Fruit fly (Drosophila melanogaster) whole organism: Measurements from ENCODE around the gene CG4970.

Experiments used
- CG8478 ChIP-seq: fragments of >200 bp; optimal IDR thresholded peaks from 2 replicates; lab custom pipeline; 2018; ENCODE audit warnings: inconsistent platforms
- Dll ChIP-seq: fragments of >200 bp; optimal IDR thresholded peaks from 2 replicates; lab custom pipeline; 2017
- EcR ChIP-seq, 2 experiments: fragments of >200 bp; optimal IDR thresholded peaks; 2 replicates each; lab custom pipeline; 2017; ENCODE audit warnings: missing biosample characterization in 2 of 2, missing genetic modification characterization in 2 of 2, missing genetic modification reagents in 2 of 2
- pan ChIP-seq: fragments of >200 bp; optimal IDR thresholded peaks from 2 replicates; lab custom pipeline; 2017
- psq ChIP-seq: fragments of >200 bp; optimal IDR thresholded peaks from 2 replicates; lab custom pipeline; 2017
- usp ChIP-seq: fragments of >200 bp; optimal IDR thresholded peaks from 2 replicates; lab custom pipeline; 2017; ENCODE audit warnings: missing biosample characterization, missing genetic modification characterization, mixed read lengths

dm6 chr2L:11474960-11475359, 42.2 kb upstream of the CG4970 start:
- TF ChIP-seq psq (lab: Kevin White, UChicago): no peak
- no peak for TF ChIP-seq CG8478
- no peak for TF ChIP-seq pan (lab: Kevin White, UChicago)
- no peak for TF ChIP-seq usp
- no peak for TF ChIP-seq EcR (GFP tag; optimal IDR thresholded peaks at IDR 0.05; lab: Kevin White, UChicago)
- no peak for TF ChIP-seq Dll (lab: Kevin White, UChicago)
